Worm (Caenorhabditis elegans): ENCODE results near the gene cyn-12.

The cyn-12 gene

DNA sequence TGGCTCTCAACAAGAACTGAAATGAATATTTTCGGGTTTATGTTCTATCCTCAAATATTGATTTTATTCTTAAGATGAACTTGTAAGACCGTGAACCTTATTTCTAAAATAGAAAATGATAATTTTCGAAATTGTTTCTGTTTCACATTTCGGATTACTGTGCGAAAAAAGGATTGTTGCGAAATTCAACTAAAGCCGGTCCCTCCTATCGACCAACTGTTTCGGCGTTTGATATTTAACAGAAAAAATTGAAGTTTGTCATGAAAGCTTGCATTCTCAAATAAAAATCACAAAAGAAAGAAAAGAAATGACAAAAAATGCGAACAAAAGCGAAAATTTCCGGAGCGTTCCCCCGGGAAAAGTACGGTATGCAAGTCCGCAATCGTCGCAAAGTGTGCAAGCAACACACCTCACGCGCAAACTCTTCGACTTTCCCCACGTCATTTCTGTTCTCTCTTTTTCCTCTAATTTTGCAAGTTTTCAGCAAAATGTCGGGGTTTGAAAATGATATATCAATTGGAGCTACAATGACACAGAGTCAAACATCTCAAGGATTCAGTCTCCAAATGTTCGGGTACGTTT lies 16.1 kb upstream of the cyn-12 start, which contains the start of gene C34D4.4 (continued):
- no peak for TF ChIP-seq nhr-80 (tag; optimal IDR thresholded peaks at IDR 0.05)
- TF ChIP-seq xnd-1 (tag; optimal IDR thresholded peaks at IDR 0.05): no peak
- no peak for TF ChIP-seq athp-1 (tag; optimal IDR thresholded peaks at IDR 0.05)
- no peak for TF ChIP-seq ZK185.1 (tag; optimal IDR thresholded peaks at IDR 0.05; ENCODE audit: poor library complexity, severe bottlenecking)
- TF ChIP-seq F33H1.4 (GFP tag; IDR thresholded peaks at IDR 0.05): peak; percentile 36; the same call in 1 of the 2 replicates
- no peak for TF ChIP-seq F57C9.4 (tag; optimal IDR thresholded peaks at IDR 0.05)
- TF ChIP-seq dpff-1 (tag; optimal IDR thresholded peaks at IDR 0.05): no peak
- peak; percentile 14; the same call in 1 of the 2 replicates for TF ChIP-seq D2030.7 (GFP tag; IDR thresholded peaks at IDR 0.05)
- TF ChIP-seq snpc-4 (GFP tag; optimal IDR thresholded peaks at IDR 0.05): no peak
- TF ChIP-seq snpc-4 (tag; optimal IDR thresholded peaks at IDR 0.05): peak in 2 of 4 experiments; percentile 42 to 54
- no peak for TF ChIP-seq ztf-26 (tag; optimal IDR thresholded peaks at IDR 0.05)
- no peak for TF ChIP-seq F37B4.10 (GFP tag; IDR thresholded peaks at IDR 0.05)
- no peak for TF ChIP-seq ztf-22 (GFP tag; optimal IDR thresholded peaks at IDR 0.05)
- no peak for TF ChIP-seq ceh-58 (GFP tag; IDR thresholded peaks at IDR 0.05)
- no peak for TF ChIP-seq T07F8.4 (tag; optimal IDR thresholded peaks at IDR 0.05)
- TF ChIP-seq efl-1 (GFP tag; optimal IDR thresholded peaks at IDR 0.05): peak; percentile 58

DNA sequence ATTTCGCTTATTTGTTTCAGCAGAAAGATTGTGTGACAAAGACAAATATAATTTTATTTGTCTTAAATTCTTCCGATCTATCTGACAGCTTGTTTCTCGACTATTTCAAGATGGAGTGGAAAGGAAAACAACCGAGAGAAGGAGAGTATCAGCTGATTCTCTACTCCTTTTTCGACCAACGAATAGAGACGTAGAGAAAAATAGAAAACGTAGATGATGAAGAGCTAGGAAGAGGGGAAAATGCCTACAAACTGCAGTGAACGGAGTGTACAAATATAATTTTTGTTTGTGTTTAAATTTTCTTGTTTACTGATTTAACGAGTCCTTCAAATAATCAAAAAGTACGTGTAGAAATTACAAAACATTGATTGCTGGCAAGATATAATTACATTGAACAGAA lies 14.7 kb upstream of the cyn-12 start:
- TF ChIP-seq hmg-1.2 (GFP tag; IDR thresholded peaks at IDR 0.05) (peak; percentile 50; the same call in 1 of the 2 replicates), sdz-38 (tag; optimal IDR thresholded peaks at IDR 0.05) (no peak), nhr-27 (tag; optimal IDR thresholded peaks at IDR 0.05) (no peak), snpc-1.1 (tag; optimal IDR thresholded peaks at IDR 0.05; ENCODE audit: insufficient read depth) (no peak), ZK185.1 (tag; optimal IDR thresholded peaks at IDR 0.05; ENCODE audit: poor library complexity, severe bottlenecking) (peak; percentile 2), nhr-80 (tag; optimal IDR thresholded peaks at IDR 0.05) (peak; percentile 24), lin-54 (GFP tag; optimal IDR thresholded peaks at IDR 0.05) (no peak), cebp-2 (GFP tag; IDR thresholded peaks at IDR 0.05) (no peak), pha-4 (tag; optimal IDR thresholded peaks at IDR 0.05) (peak; percentile 68), cebp-1 (GFP tag; IDR thresholded peaks at IDR 0.05) (no peak), cebp-1 (tag; optimal IDR thresholded peaks at IDR 0.05) (peak; percentile 26), hrde-1 (tag; optimal IDR thresholded peaks at IDR 0.05; ENCODE audit: borderline replicate concordance) (no peak)

DNA sequence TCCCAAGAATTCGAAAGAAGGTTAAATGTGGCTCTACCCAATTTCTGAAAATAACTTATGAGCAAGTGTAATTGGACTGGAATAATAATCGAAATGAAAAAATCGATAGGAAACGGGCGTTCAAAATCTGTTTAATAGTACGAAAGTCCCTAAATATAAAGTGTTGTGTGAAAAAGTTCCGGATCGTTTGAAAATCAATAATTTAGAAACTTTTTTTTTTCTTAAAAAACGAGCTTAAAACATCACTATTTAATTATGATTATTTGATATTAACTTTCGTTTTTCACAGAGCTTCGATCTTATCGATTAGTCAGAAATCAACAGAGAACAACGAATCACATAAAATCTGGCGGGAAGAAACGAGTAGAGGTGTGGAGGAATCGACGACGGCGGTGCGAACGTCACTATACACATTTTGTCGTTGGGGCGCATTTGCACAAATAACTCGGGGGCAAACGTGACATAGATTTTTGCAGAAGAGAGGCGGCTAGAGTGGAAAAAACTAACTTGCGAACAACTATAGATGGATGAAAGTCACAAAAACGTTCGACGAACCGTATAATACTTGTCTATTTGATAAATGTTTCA lies 11.7 kb upstream of the cyn-12 start, which contains the start of gene hecd-1:
hecd-1 (minus strand) TSS at position 51 of the 588 bp plus-strand sequence.
- TF ChIP-seq attf-5 (GFP tag; optimal IDR thresholded peaks at IDR 0.05) (peak; percentile 24), nhr-80 (tag; optimal IDR thresholded peaks at IDR 0.05) (peak; percentile 16), F37B4.10 (GFP tag; IDR thresholded peaks at IDR 0.05) (no peak), C17E4.6 (GFP tag; IDR thresholded peaks at IDR 0.05) (no peak), mcd-1 (GFP tag; IDR thresholded peaks at IDR 0.05) (peak; percentile 35), rcor-1 (GFP tag; IDR thresholded peaks at IDR 0.05) (no peak), Y53F4B.3 (GFP tag; IDR thresholded peaks at IDR 0.05) (no peak), ztf-26 (tag; optimal IDR thresholded peaks at IDR 0.05) (no peak), attf-6 (GFP tag; IDR thresholded peaks at IDR 0.05) (no peak), C06A6.2 (GFP tag; conservative IDR thresholded peaks at IDR 0.05) (no peak), F23B12.7 (tag; optimal IDR thresholded peaks at IDR 0.05; ENCODE audit: insufficient read depth) (peak; percentile 56), zfh-2 (GFP tag; conservative IDR thresholded peaks at IDR 0.05) (no peak), hsf-1 (GFP tag; IDR thresholded peaks at IDR 0.05) (no peak), F55B11.4 (tag; optimal IDR thresholded peaks at IDR 0.05; ENCODE audit: borderline replicate concordance, insufficient read depth) (no peak), let-607 (tag; optimal IDR thresholded peaks at IDR 0.05) (peak in 1 of 2 experiments; percentile 11), efl-1 (GFP tag; optimal IDR thresholded peaks at IDR 0.05) (no peak)

Measured in whole organism, young adult.